Worm (Caenorhabditis elegans): ENCODE results near the gene oac-53.

DNA sequence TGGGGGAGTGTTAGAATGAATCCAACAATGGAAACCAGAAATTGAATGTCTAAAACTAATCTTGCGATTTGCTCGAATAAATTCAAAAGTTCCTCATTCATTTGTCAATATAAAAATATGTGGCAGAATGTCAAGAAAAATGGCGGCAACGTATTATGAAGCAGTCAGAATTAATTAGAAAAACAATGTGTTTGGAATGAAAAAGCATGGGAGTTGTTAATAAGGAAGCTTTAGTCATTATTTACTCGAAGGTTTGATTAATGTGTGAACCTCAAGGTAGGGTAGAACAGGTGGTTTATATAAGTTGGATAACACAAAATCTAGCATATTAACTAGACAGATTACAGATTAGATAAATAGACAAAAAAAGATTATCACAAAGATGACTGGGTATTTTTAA, 10.4 kb upstream of the oac-53 start, which contains the start of gene srw-76:
- TF ChIP-seq snpc-4 (tag; optimal IDR thresholded peaks at IDR 0.05) (no peak), Y55F3AM.14 (GFP tag; optimal IDR thresholded peaks at IDR 0.05) (no peak), nhr-25 (tag; optimal IDR thresholded peaks at IDR 0.05) (no peak), elt-3 (tag; optimal IDR thresholded peaks at IDR 0.05) (no peak), fos-1 (tag; optimal IDR thresholded peaks at IDR 0.05) (no peak), sma-9 (GFP tag; optimal IDR thresholded peaks at IDR 0.05) (no peak), sma-9 (tag; optimal IDR thresholded peaks at IDR 0.05) (no peak), unc-55 (GFP tag; optimal IDR thresholded peaks at IDR 0.05) (no peak), lsy-2 (tag; optimal IDR thresholded peaks at IDR 0.05) (no peak), C34F6.9 (tag; optimal IDR thresholded peaks at IDR 0.05) (no peak)

Measured in whole organism, L2 larva.